Worm (Caenorhabditis elegans): Measurements from ENCODE around the gene clec-42.

DNA sequence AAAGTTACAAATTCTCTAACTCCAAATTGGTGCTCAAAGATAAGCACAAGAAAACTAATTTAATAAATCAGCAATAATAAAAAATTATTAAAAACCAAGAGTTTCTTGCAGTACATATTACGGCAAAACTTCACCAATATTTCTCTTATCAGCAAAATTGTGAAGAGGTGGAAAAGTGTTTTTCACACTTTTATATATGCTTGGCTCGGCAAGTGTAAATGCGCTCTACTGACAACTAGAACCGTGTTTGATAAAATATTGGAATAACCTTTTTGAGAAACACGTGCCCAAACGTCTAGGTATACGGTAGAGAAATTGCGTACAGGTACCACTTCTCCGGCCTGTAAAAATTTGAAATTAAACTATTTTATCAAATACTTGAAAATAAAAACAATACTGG is 50.1 kb downstream of the clec-42 start, which contains the start of gene R10E8.8:
- TF ChIP-seq R02D3.7 (tag; optimal IDR thresholded peaks at IDR 0.05) (no peak), lin-15B (tag; optimal IDR thresholded peaks at IDR 0.05) (no peak), ztf-11 (tag; optimal IDR thresholded peaks at IDR 0.05) (no peak), ceh-82 (tag; optimal IDR thresholded peaks at IDR 0.05) (no peak), lin-39 (tag; optimal IDR thresholded peaks at IDR 0.05) (no peak), madf-9 (GFP tag; conservative IDR thresholded peaks at IDR 0.05) (no peak), snpc-4 (tag; optimal IDR thresholded peaks at IDR 0.05) (no peak), lir-3 (tag; optimal IDR thresholded peaks at IDR 0.05) (no peak)

All from whole organism, L4 larva.